Fruit fly (Drosophila melanogaster): ENCODE measurements around the gene Met.

Met gene

dm6 chrX:11569956-11570695 is 45.8 kb upstream of the Met start, which contains the start of the genes Polr2A and CG11699 (continued):
- no peak for TF ChIP-seq fd102C (GFP tag; optimal IDR thresholded peaks at IDR 0.05)
- peak; percentile 54 for TF ChIP-seq CG9727 (GFP tag; optimal IDR thresholded peaks at IDR 0.05)
- no peak for TF ChIP-seq ara (GFP tag; IDR thresholded peaks at IDR 0.05)
- peak; percentile 17 for TF ChIP-seq Fer3 (tag; optimal IDR thresholded peaks at IDR 0.05)
- no peak for TF ChIP-seq ATbp (GFP tag; optimal IDR thresholded peaks at IDR 0.05)
- no peak for TF ChIP-seq CG18619 (GFP tag; optimal IDR thresholded peaks at IDR 0.05)
- TF ChIP-seq sim (GFP tag; IDR thresholded peaks at IDR 0.05): no peak
- no peak for TF ChIP-seq Dip2 (GFP tag; IDR thresholded peaks at IDR 0.05)
- TF ChIP-seq CG10959 (GFP tag; IDR thresholded peaks at IDR 0.05): no peak
- no peak for TF ChIP-seq odd (GFP tag; optimal IDR thresholded peaks at IDR 0.05)
- no peak for TF ChIP-seq Ada2b (GFP tag; IDR thresholded peaks at IDR 0.05)
- TF ChIP-seq tx (GFP tag; optimal IDR thresholded peaks at IDR 0.05): no peak
- TF ChIP-seq CG12104 (GFP tag; optimal IDR thresholded peaks at IDR 0.05): peak; percentile 38
- TF ChIP-seq CHES-1-like (GFP tag; optimal IDR thresholded peaks at IDR 0.05): no peak
- TF ChIP-seq CG2202 (tag; optimal IDR thresholded peaks at IDR 0.05): no peak
- no peak; the same call in 1 of the 2 replicates for TF ChIP-seq CG6272 (GFP tag; IDR thresholded peaks at IDR 0.05)
- TF ChIP-seq Kr (GFP tag; optimal IDR thresholded peaks at IDR 0.05): no peak
- no peak for TF ChIP-seq Gug (GFP tag; IDR thresholded peaks at IDR 0.05)
- no peak for TF ChIP-seq Hey (tag; optimal IDR thresholded peaks at IDR 0.05)
- peak; percentile 44 for TF ChIP-seq CG3281 (GFP tag; optimal IDR thresholded peaks at IDR 0.05)
- TF ChIP-seq CG17802 (tag; optimal IDR thresholded peaks at IDR 0.05): no peak
- TF ChIP-seq CG4328 (GFP tag; optimal IDR thresholded peaks at IDR 0.05): no peak
- TF ChIP-seq Elba2 (GFP tag; optimal IDR thresholded peaks at IDR 0.05): no peak
- no peak for TF ChIP-seq CG1647 (GFP tag; optimal IDR thresholded peaks at IDR 0.05)
- peak; percentile 54 for TF ChIP-seq gsb-n (tag; optimal IDR thresholded peaks at IDR 0.05)
- TF ChIP-seq CG17385 (GFP tag; optimal IDR thresholded peaks at IDR 0.05): no peak
- peak; percentile 36 for TF ChIP-seq Chrac-16 (GFP tag; optimal IDR thresholded peaks at IDR 0.05)
- TF ChIP-seq CG32532 (GFP tag; IDR thresholded peaks at IDR 0.05): peak; percentile 34; the same call in 1 of the 2 replicates
- TF ChIP-seq Fer2 (tag; optimal IDR thresholded peaks at IDR 0.05): no peak
- TF ChIP-seq zen (tag; optimal IDR thresholded peaks at IDR 0.05): peak; percentile 40
- peak; percentile 66 for TF ChIP-seq CG12391 (tag; optimal IDR thresholded peaks at IDR 0.05)
- TF ChIP-seq twi (tag; optimal IDR thresholded peaks at IDR 0.05): peak; percentile 48
- no peak for TF ChIP-seq org-1 (GFP tag; optimal IDR thresholded peaks at IDR 0.05)
- no peak for TF ChIP-seq CG2678 (tag; optimal IDR thresholded peaks at IDR 0.05)
- peak; percentile 87 for TF ChIP-seq row (GFP tag; IDR thresholded peaks at IDR 0.05)
- peak; percentile 31; the same call in 1 of the 2 replicates for TF ChIP-seq Bgb (GFP tag; IDR thresholded peaks at IDR 0.05; ENCODE audit: partially characterized antibody)
- peak; percentile 42 for TF ChIP-seq CG4617 (GFP tag; optimal IDR thresholded peaks at IDR 0.05; ENCODE audit: borderline replicate concordance)

DNA sequence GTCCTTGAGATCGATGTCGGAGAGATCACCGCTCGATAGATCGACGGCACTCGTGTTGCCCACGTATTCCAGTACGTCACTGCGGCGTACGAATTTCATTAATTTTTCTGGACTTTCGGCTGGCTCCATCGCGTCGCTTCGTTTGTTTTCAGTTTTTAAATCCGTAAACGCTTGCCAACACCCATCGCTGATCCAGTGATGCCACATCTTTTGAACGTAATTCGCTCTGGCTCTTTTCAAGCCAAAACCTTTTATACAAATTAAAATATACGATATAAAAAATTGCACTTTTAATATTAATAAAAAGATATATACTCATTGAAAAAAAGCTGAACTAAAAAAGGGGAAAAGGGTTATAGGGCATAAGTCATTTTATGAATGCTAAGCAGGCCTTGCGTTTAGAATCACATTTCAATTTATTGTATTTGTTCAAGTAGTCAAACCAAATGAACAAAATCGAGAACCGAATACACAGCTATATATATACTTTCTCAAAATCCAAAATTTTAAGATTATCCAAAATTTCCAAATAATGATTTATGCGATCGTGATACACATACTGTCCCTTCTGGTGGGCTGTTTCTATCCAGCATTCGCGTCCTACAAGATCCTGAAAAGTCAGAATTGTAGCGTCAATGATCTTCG is 43.5 kb upstream of the Met start, which contains the start of the genes Kmn1 and Reepl1:
Gene Kmn1 (minus strand): TSS at position 173 of the 645 bp plus-strand sequence.
Gene Reepl1 (plus strand): TSS at position 438 of the 645 bp plus-strand sequence.
- peak; percentile 3 for TF ChIP-seq grau (tag; optimal IDR thresholded peaks at IDR 0.05)
- peak; percentile 40; the same call in 1 of the 2 replicates for TF ChIP-seq Rfx (GFP tag; IDR thresholded peaks at IDR 0.05)
- no peak for TF ChIP-seq ken (GFP tag; IDR thresholded peaks at IDR 0.05)
- TF ChIP-seq MBD-R2 (GFP tag; IDR thresholded peaks at IDR 0.05): peak; percentile 67
- TF ChIP-seq gfzf (GFP tag; optimal IDR thresholded peaks at IDR 0.05): peak; percentile 33
- peak; percentile 4 for TF ChIP-seq Xbp1 (GFP tag; optimal IDR thresholded peaks at IDR 0.05)
- peak; percentile 20 for TF ChIP-seq CoRest (tag; optimal IDR thresholded peaks at IDR 0.05)
- peak; percentile 74 for TF ChIP-seq CG10267 (tag; optimal IDR thresholded peaks at IDR 0.05)
- TF ChIP-seq CG9932 (GFP tag; IDR thresholded peaks at IDR 0.05): peak; percentile 39; the same call in 1 of the 2 replicates
- TF ChIP-seq Myb (GFP tag; optimal IDR thresholded peaks at IDR 0.05): peak; percentile 13
- TF ChIP-seq pros (GFP tag; optimal IDR thresholded peaks at IDR 0.05): no peak
- TF ChIP-seq crp (GFP tag; optimal IDR thresholded peaks at IDR 0.05): peak in 1 of 2 experiments; percentile 70
- TF ChIP-seq CG2120 (GFP tag; optimal IDR thresholded peaks at IDR 0.05): peak; percentile 16
